Worm (Caenorhabditis elegans) whole organism, L4 larva: ENCODE results near the gene F59B10.3.

ENCODE experiments used
- R02D3.7 ChIP-seq: fragments of 150-350 bp; sonication (generic microtip); optimal IDR thresholded peaks from 3 replicates; lab custom pipeline; 2014; ENCODE audit warnings: missing biosample characterization, missing genetic modification characterization
- ama-1 ChIP-seq: fragments of 150-350 bp; optimal IDR thresholded peaks from 2 replicates; lab custom pipeline; 2014; ENCODE audit warnings: inconsistent platforms, mixed read lengths
- madf-5 ChIP-seq, 2 experiments: fragments of 200-800 bp; sonication (Bioruptor generic); IDR thresholded peaks; 2 replicates each; pipeline ENCODE4 v1.3.6; 2022; ENCODE audit warnings: missing compliant biosample characterization in 2 of 2, missing genetic modification characterization in 2 of 2

ce11 chrII:10519017-10519416 is 8.7 kb downstream of the F59B10.3 start, which contains the start of gene F59B10.4:
- TF ChIP-seq R02D3.7 (tag; lab: Kevin White, UChicago): no peak
- no peak for TF ChIP-seq madf-5 (GFP tag; IDR thresholded peaks at IDR 0.05; lab: Robert Waterston, UW)
- no peak for TF ChIP-seq ama-1 (lab: Kevin White, UChicago)
